Fruit fly (Drosophila melanogaster) whole organism, embryonic: ENCODE data around the gene Atx-1.
A peak's percentile ranks its signal among the peaks of the same experiment; 100 is the strongest.

ENCODE experiments used
- Atf6 ChIP-seq: fragments of 200-800 bp; sonication (Bioruptor generic); IDR thresholded peaks from 2 replicates; pipeline ENCODE4 v1.3.6; 2022; ENCODE audit warnings: missing biosample characterization, missing genetic modification characterization
- CG10209 ChIP-seq: fragments of 200-800 bp; sonication (Bioruptor generic); optimal IDR thresholded peaks from 3 replicates; lab custom pipeline; 2017; ENCODE audit warnings: missing biosample characterization, mild to moderate bottlenecking, missing genetic modification characterization, missing genetic modification reagents
- CG10431 ChIP-seq: fragments of 200-800 bp; sonication (Bioruptor generic); optimal IDR thresholded peaks from 3 replicates; lab custom pipeline; 2018; ENCODE audit warnings: missing biosample characterization, mild to moderate bottlenecking, missing genetic modification characterization
- CG10565 ChIP-seq: fragments of 200-800 bp; sonication (Bioruptor generic); optimal IDR thresholded peaks from 3 replicates; lab custom pipeline; 2016; ENCODE audit warnings: missing biosample characterization, mild to moderate bottlenecking, missing genetic modification characterization
- CG11093 ChIP-seq: fragments of 200-800 bp; sonication (Bioruptor generic); IDR thresholded peaks from 3 replicates; pipeline ENCODE4 v1.3.6; 2022; ENCODE audit warnings: missing biosample characterization, missing genetic modification characterization
- CG11723 ChIP-seq: fragments of 200-800 bp; sonication (Bioruptor generic); optimal IDR thresholded peaks from 2 replicates; lab custom pipeline; 2017; ENCODE audit warnings: missing biosample characterization, mild to moderate bottlenecking, missing genetic modification characterization
- CG12104 ChIP-seq: fragments of 200-800 bp; sonication (Bioruptor generic); optimal IDR thresholded peaks from 3 replicates; lab custom pipeline; 2016; ENCODE audit warnings: missing biosample characterization, missing genetic modification characterization
- CG12219 ChIP-seq: fragments of 200-800 bp; sonication (Bioruptor generic); optimal IDR thresholded peaks from 3 replicates; lab custom pipeline; 2018; ENCODE audit warnings: missing biosample characterization, mild to moderate bottlenecking, missing genetic modification characterization
- CG15073 ChIP-seq: fragments of 200-800 bp; sonication (Bioruptor generic); optimal IDR thresholded peaks from 2 replicates; lab custom pipeline; 2016; ENCODE audit warnings: missing biosample characterization, missing genetic modification characterization
- CG15601 ChIP-seq: fragments of 200-800 bp; sonication (Bioruptor generic); optimal IDR thresholded peaks from 3 replicates; lab custom pipeline; 2019; ENCODE audit warnings: missing biosample characterization, mild to moderate bottlenecking, missing genetic modification characterization, moderate library complexity
- CG17361 ChIP-seq: fragments of 200-800 bp; sonication (Bioruptor generic); IDR thresholded peaks from 3 replicates; pipeline ENCODE4 v1.3.6; 2022; ENCODE audit warnings: missing biosample characterization, missing genetic modification characterization
- CG18011 ChIP-seq: fragments of 200-800 bp; sonication (Bioruptor generic); optimal IDR thresholded peaks from 2 replicates; lab custom pipeline; 2017; ENCODE audit warnings: missing biosample characterization, missing genetic modification characterization, mild to moderate bottlenecking, moderate library complexity, missing genotype
- CG2199 ChIP-seq: fragments of 200-800 bp; sonication (Bioruptor generic); IDR thresholded peaks from 3 replicates; pipeline ENCODE4 v1.3.6; 2022; ENCODE audit warnings: missing biosample characterization, missing genetic modification characterization
- CG34224 ChIP-seq: fragments of 200-800 bp; sonication (Bioruptor generic); IDR thresholded peaks from 3 replicates; pipeline ENCODE4 v1.3.6; 2022; ENCODE audit warnings: missing biosample characterization, missing genetic modification characterization; ENCODE audit not compliant: partially characterized antibody
- CG43689 ChIP-seq: fragments of 200-800 bp; sonication (Bioruptor generic); IDR thresholded peaks from 2 replicates; pipeline ENCODE4 v1.3.6; 2022; ENCODE audit warnings: missing biosample characterization, missing genetic modification characterization
- CG4424 ChIP-seq: fragments of 200-800 bp; sonication (Bioruptor generic); optimal IDR thresholded peaks from 3 replicates; lab custom pipeline; 2016; ENCODE audit warnings: missing biosample characterization, missing genetic modification characterization
- CG6813 ChIP-seq: fragments of 200-800 bp; sonication (Bioruptor generic); optimal IDR thresholded peaks from 2 replicates; lab custom pipeline; 2017; ENCODE audit warnings: missing biosample characterization, missing genetic modification characterization, mild to moderate bottlenecking, moderate library complexity, missing genetic modification reagents
- CG8765 ChIP-seq: fragments of 200-800 bp; sonication (Bioruptor generic); IDR thresholded peaks from 2 replicates; pipeline ENCODE4 v1.3.6; 2022; ENCODE audit warnings: missing biosample characterization, missing genetic modification characterization
- CG9797 ChIP-seq: fragments of 200-800 bp; sonication (Bioruptor generic); optimal IDR thresholded peaks from 3 replicates; lab custom pipeline; 2018; ENCODE audit warnings: missing biosample characterization, mild to moderate bottlenecking, missing genetic modification characterization
- CkIIα-i1 ChIP-seq: fragments of 200-800 bp; sonication (Bioruptor generic); IDR thresholded peaks from 2 replicates; pipeline ENCODE4 v1.3.6; 2022; ENCODE audit warnings: missing biosample characterization, missing genetic modification characterization
- CrebB ChIP-seq: fragments of 200-800 bp; sonication (Bioruptor generic); optimal IDR thresholded peaks from 3 replicates; lab custom pipeline; 2018; ENCODE audit warnings: missing biosample characterization, mild to moderate bottlenecking, missing genetic modification characterization
- D19B ChIP-seq: fragments of 200-800 bp; sonication (Bioruptor generic); optimal IDR thresholded peaks from 2 replicates; lab custom pipeline; 2017; ENCODE audit warnings: missing biosample characterization, mild to moderate bottlenecking, missing genetic modification characterization
- Dp ChIP-seq: fragments of 200-800 bp; sonication (Bioruptor generic); optimal IDR thresholded peaks from 2 replicates; lab custom pipeline; 2018; ENCODE audit warnings: missing biosample characterization, mild to moderate bottlenecking, missing genetic modification characterization, moderate library complexity
- ERR ChIP-seq: fragments of 200-800 bp; sonication (Bioruptor generic); optimal IDR thresholded peaks from 2 replicates; lab custom pipeline; 2016; ENCODE audit warnings: missing biosample characterization, missing genetic modification characterization
- Ets65A ChIP-seq: fragments of 200-800 bp; sonication (Bioruptor generic); peaks from one replicate; lab custom pipeline; 2016; ENCODE audit warnings: missing biosample characterization, missing genetic modification characterization
- Ets97D ChIP-seq: fragments of 200-800 bp; sonication (Bioruptor generic); optimal IDR thresholded peaks from 3 replicates; lab custom pipeline; 2016; ENCODE audit warnings: missing biosample characterization, missing genetic modification characterization
- HLHmδ ChIP-seq: fragments of 200-800 bp; sonication (Bioruptor generic); optimal IDR thresholded peaks from 2 replicates; lab custom pipeline; 2018; ENCODE audit warnings: missing biosample characterization, mild to moderate bottlenecking, missing genetic modification characterization, moderate library complexity
- Hr39 ChIP-seq: fragments of >200 bp; optimal IDR thresholded peaks from 2 replicates; lab custom pipeline; 2017
- MBD-R2 ChIP-seq: fragments of 200-800 bp; sonication (Bioruptor generic); IDR thresholded peaks from 2 replicates; pipeline ENCODE4 v1.3.6; 2022; ENCODE audit warnings: missing biosample characterization, missing genetic modification characterization
- Mes4 ChIP-seq: fragments of 200-800 bp; sonication (Bioruptor generic); optimal IDR thresholded peaks from 2 replicates; lab custom pipeline; 2016; ENCODE audit warnings: missing biosample characterization, missing genetic modification characterization
- Nf-YA ChIP-seq: fragments of 200-800 bp; sonication (Bioruptor generic); IDR thresholded peaks from 2 replicates; pipeline ENCODE4 v1.3.6; 2022; ENCODE audit warnings: missing biosample characterization, missing genetic modification characterization
- Nf-YC ChIP-seq: fragments of 200-800 bp; optimal IDR thresholded peaks from 3 replicates; lab custom pipeline; 2019; ENCODE audit warnings: missing biosample characterization, mild to moderate bottlenecking, missing genetic modification characterization, moderate library complexity
- Xbp1 ChIP-seq: fragments of 200-800 bp; sonication (Bioruptor generic); optimal IDR thresholded peaks from 3 replicates; lab custom pipeline; 2016; ENCODE audit warnings: missing biosample characterization, mild to moderate bottlenecking, missing genetic modification characterization
- dimm ChIP-seq: fragments of 200-800 bp; sonication (Bioruptor generic); IDR thresholded peaks from 2 replicates; pipeline ENCODE4 v1.3.6; 2022; ENCODE audit warnings: missing biosample characterization, missing genetic modification characterization
- ems ChIP-seq: fragments of 200-800 bp; sonication (Bioruptor generic); optimal IDR thresholded peaks from 3 replicates; lab custom pipeline; 2016; ENCODE audit warnings: missing biosample characterization, missing genetic modification characterization
- eve ChIP-seq, 2 experiments: fragments of >200 bp; optimal IDR thresholded peaks; 2 replicates each; lab custom pipeline; 2017; ENCODE audit warnings: missing biosample characterization in 2 of 2, missing genetic modification characterization in 2 of 2
- fd102C ChIP-seq: fragments of 200-800 bp; sonication (Bioruptor generic); optimal IDR thresholded peaks from 2 replicates; lab custom pipeline; 2018; ENCODE audit warnings: missing biosample characterization, mild to moderate bottlenecking, missing genetic modification characterization, moderate library complexity
- gsb-n ChIP-seq: fragments of 200-800 bp; sonication (Bioruptor generic); optimal IDR thresholded peaks from 3 replicates; lab custom pipeline; 2018; ENCODE audit warnings: missing biosample characterization, mild to moderate bottlenecking, missing genetic modification characterization
- gt ChIP-seq: fragments of 200-800 bp; sonication (Bioruptor generic); IDR thresholded peaks from 2 replicates; pipeline ENCODE4 v1.3.6; 2022; ENCODE audit warnings: missing biosample characterization, missing genetic modification characterization
- ind ChIP-seq: fragments of 200-800 bp; sonication (Bioruptor generic); optimal IDR thresholded peaks from 3 replicates; lab custom pipeline; 2016; ENCODE audit warnings: missing biosample characterization, missing genetic modification characterization
- klu ChIP-seq: fragments of 200-800 bp; sonication (Bioruptor generic); IDR thresholded peaks from 2 replicates; pipeline ENCODE4 v1.3.6; 2022; ENCODE audit warnings: missing biosample characterization, missing genetic modification characterization
- mam ChIP-seq: fragments of 200-800 bp; sonication (Bioruptor generic); optimal IDR thresholded peaks from 3 replicates; lab custom pipeline; 2016; ENCODE audit warnings: missing biosample characterization, missing genetic modification characterization
- mirr ChIP-seq: fragments of 200-800 bp; sonication (Bioruptor generic); optimal IDR thresholded peaks from 3 replicates; lab custom pipeline; 2018; ENCODE audit warnings: missing biosample characterization, mild to moderate bottlenecking, missing genetic modification characterization
- pan ChIP-seq, 4 experiments: fragments of >200 bp in 3 of 4; fragments of 200-800 bp in 1 of 4; sonication (Bioruptor generic) in 1 of 4; optimal IDR thresholded peaks in 3 of 4; IDR thresholded peaks in 1 of 4; 2 replicates each; pipeline versions ENCODE4 v1.3.6 to Lab custom; 2017 to 2022; ENCODE audit warnings: missing biosample characterization in 2 of 4, missing genetic modification characterization in 2 of 4, mixed read lengths in 1 of 4
- pfk ChIP-seq: fragments of 200-800 bp; sonication (Bioruptor generic); optimal IDR thresholded peaks from 2 replicates; lab custom pipeline; 2018; ENCODE audit warnings: missing biosample characterization, mild to moderate bottlenecking, missing genetic modification characterization, moderate library complexity
- pita ChIP-seq: fragments of 200-800 bp; sonication (Bioruptor generic); optimal IDR thresholded peaks from 2 replicates; lab custom pipeline; 2017; ENCODE audit warnings: missing biosample characterization, mild to moderate bottlenecking, missing genetic modification characterization
- pnt ChIP-seq: fragments of 200-800 bp; sonication (Bioruptor generic); optimal IDR thresholded peaks from 3 replicates; lab custom pipeline; 2016; ENCODE audit warnings: missing biosample characterization, missing genetic modification characterization
- slp2 ChIP-seq: fragments of 200-800 bp; sonication (Bioruptor generic); optimal IDR thresholded peaks from 2 replicates; lab custom pipeline; 2016; ENCODE audit warnings: missing biosample characterization, missing genetic modification characterization
- tll ChIP-seq, 2 experiments: fragments of 200-800 bp in 1 of 2; fragments of >200 bp in 1 of 2; sonication (Bioruptor generic) in 1 of 2; optimal IDR thresholded peaks; 2 replicates each; lab custom pipeline; 2017 to 2019; ENCODE audit warnings: missing biosample characterization in 2 of 2, missing genetic modification characterization in 2 of 2, mild to moderate bottlenecking in 1 of 2, moderate library complexity in 1 of 2
- twi ChIP-seq: fragments of 200-800 bp; optimal IDR thresholded peaks from 2 replicates; lab custom pipeline; 2019; ENCODE audit warnings: missing biosample characterization, mild to moderate bottlenecking, missing genetic modification characterization, moderate library complexity

The Atx-1 gene

DNA sequence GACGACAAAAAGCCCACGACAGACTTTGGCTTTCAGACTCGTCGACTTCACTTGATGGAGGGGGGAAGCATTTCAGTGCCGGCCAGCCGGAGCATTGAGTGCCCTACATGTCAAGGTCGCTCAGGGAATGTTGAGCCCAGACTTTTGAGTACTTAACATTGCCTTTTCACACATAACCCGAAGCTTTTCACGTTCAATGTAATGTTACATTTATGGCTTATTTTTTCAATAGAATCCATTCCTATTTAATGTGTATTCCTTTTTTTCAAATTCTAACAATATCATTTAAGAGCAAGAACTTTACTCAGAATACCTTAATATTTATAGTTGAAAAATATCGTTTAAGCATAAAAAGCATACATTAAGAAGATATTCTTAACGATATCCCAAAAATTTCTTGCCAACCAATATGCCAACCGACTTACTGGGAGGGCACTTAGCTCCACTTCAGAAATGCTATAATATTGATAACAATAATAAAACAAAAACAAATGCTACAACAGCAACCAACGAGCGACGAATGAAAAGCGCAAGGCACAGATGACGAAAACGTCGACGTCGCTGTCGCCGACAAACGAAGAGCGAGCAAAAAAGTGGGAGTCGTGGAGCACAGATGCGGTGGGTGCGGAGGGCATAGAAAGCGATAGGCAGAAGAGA is 36.9 kb downstream of the Atx-1 start (continued):
- 0 out of 2 replicates have a peak, but pooled peaks have one; percentile 16 for TF ChIP-seq MBD-R2 (GFP tag; lab: Robert Waterston, UW)
- no peak for TF ChIP-seq CG15073 (GFP tag; lab: Kevin White, UChicago)
- no peak for TF ChIP-seq fd102C (GFP tag; lab: Kevin White, UChicago)
- no peak for TF ChIP-seq CG10431
- no peak for TF ChIP-seq CG43689 (GFP tag; lab: Robert Waterston, UW)
- peak; percentile 89 for TF ChIP-seq ind
- no peak for TF ChIP-seq Hr39 (lab: Kevin White, UChicago)
- peak; percentile 67 for TF ChIP-seq CG6813 (GFP tag; lab: Kevin White, UChicago)
- no peak for TF ChIP-seq pita (GFP tag; lab: Kevin White, UChicago)
- TF ChIP-seq CG12219 (GFP tag; lab: Kevin White, UChicago): peak; percentile 61
- TF ChIP-seq Ets65A (GFP tag; lab: Kevin White, UChicago): peak; percentile 98
- TF ChIP-seq CrebB (tag; lab: Kevin White, UChicago): no peak
- TF ChIP-seq dimm (GFP tag; lab: Robert Waterston, UW): no peak
- TF ChIP-seq mirr (GFP tag; lab: Kevin White, UChicago): no peak
- no peak for TF ChIP-seq Ets97D (GFP tag; lab: Kevin White, UChicago)
- TF ChIP-seq CG15601 (tag; lab: Kevin White, UChicago): peak; percentile 30
- TF ChIP-seq klu (GFP tag; lab: Robert Waterston, UW): peak; percentile 65
- peak; percentile 36; the same call in 1 of the 2 replicates for TF ChIP-seq CG8765 (GFP tag; lab: Robert Waterston, UW)
- TF ChIP-seq HLHmδ (GFP tag; lab: Kevin White, UChicago): no peak
- TF ChIP-seq Atf6 (GFP tag; lab: Robert Waterston, UW): peak; percentile 10; the same call in 1 of the 2 replicates
- TF ChIP-seq CG17361 (GFP tag; lab: Robert Waterston, UW): peak; percentile 96
- TF ChIP-seq gt (GFP tag; lab: Robert Waterston, UW): no peak
- TF ChIP-seq CkIIα-i1 (GFP tag; lab: Robert Waterston, UW): 0 out of 2 replicates have a peak, but pooled peaks have one; percentile 46
- no peak for TF ChIP-seq twi (tag; lab: Kevin White, UChicago)
- no peak for TF ChIP-seq Dp
- no peak for TF ChIP-seq pfk (GFP tag; lab: Kevin White, UChicago)
- TF ChIP-seq tll (GFP tag; optimal IDR thresholded peaks at IDR 0.05; lab: Kevin White, UChicago): no peak
- peak; percentile 85 for TF ChIP-seq CG10209 (GFP tag; lab: Kevin White, UChicago)
- peak; percentile 89 for TF ChIP-seq slp2 (GFP tag; lab: Kevin White, UChicago)
- TF ChIP-seq CG34224 (GFP tag; lab: Robert Waterston, UW): no peak
- peak; percentile 75 for TF ChIP-seq CG11093 (GFP tag; lab: Robert Waterston, UW)
- no peak for TF ChIP-seq CG10565 (GFP tag; lab: Kevin White, UChicago)
- TF ChIP-seq gsb-n (tag; lab: Kevin White, UChicago): peak; percentile 3
- peak; percentile 85 for TF ChIP-seq mam
- peak; percentile 86 for TF ChIP-seq CG12104 (GFP tag; lab: Kevin White, UChicago)
- no peak for TF ChIP-seq Mes4
- TF ChIP-seq Nf-YC (tag; lab: Kevin White, UChicago): peak; percentile 74
- TF ChIP-seq CG2199 (GFP tag; lab: Robert Waterston, UW): no peak
- no peak for TF ChIP-seq CG18011
- TF ChIP-seq eve (GFP tag; optimal IDR thresholded peaks at IDR 0.05; lab: Kevin White, UChicago): peak in 1 of 2 experiments; percentile 96
- no peak for TF ChIP-seq pan (optimal IDR thresholded peaks at IDR 0.05; lab: Kevin White, UChicago)
- peak in 1 of 2 experiments; percentile 71 for TF ChIP-seq pan (GFP tag; optimal IDR thresholded peaks at IDR 0.05 in 1 of 2, IDR thresholded peaks at IDR 0.05 in 1 of 2)
- TF ChIP-seq ems: peak; percentile 79
- peak; percentile 83 for TF ChIP-seq D19B
- peak; percentile 49; the same call in 1 of the 2 replicates for TF ChIP-seq Nf-YA (GFP tag; lab: Robert Waterston, UW)
- TF ChIP-seq pnt (GFP tag; lab: Kevin White, UChicago): peak; percentile 84
- peak; percentile 61 for TF ChIP-seq ERR
- peak; percentile 20 for TF ChIP-seq CG11723
- peak; percentile 91 for TF ChIP-seq CG4424 (GFP tag; lab: Kevin White, UChicago)
- TF ChIP-seq Xbp1: no peak
- TF ChIP-seq CG9797 (GFP tag; lab: Kevin White, UChicago): no peak
